Worm (Caenorhabditis elegans): ENCODE results near the gene nep-6.

The nep-6 gene

DNA sequence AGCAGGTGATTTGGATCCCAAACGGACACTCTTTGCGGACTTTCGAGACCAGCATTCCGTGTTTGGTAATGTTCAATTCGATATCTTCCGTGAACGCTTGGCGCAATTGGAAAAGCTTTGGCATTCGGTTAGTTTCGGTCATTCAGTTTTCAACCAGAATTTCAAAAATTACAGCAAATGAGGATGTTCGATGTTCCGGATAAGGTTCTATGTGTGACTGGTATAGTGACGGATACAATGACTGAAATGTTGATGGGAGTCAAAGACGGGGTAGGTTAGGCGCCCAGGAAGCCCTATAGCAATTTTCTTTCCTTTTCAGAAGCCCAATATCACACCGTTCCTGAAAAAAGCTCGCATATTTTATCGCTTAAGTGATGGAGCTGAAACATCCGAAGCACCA is 33.5 kb upstream of the nep-6 start:
- no peak for TF ChIP-seq egl-27 (tag; optimal IDR thresholded peaks at IDR 0.05)
- no peak for TF ChIP-seq nhr-129 (tag; optimal IDR thresholded peaks at IDR 0.05)
- no peak for TF ChIP-seq ceh-82 (tag; optimal IDR thresholded peaks at IDR 0.05)
- no peak for TF ChIP-seq zag-1 (tag; optimal IDR thresholded peaks at IDR 0.05)

DNA sequence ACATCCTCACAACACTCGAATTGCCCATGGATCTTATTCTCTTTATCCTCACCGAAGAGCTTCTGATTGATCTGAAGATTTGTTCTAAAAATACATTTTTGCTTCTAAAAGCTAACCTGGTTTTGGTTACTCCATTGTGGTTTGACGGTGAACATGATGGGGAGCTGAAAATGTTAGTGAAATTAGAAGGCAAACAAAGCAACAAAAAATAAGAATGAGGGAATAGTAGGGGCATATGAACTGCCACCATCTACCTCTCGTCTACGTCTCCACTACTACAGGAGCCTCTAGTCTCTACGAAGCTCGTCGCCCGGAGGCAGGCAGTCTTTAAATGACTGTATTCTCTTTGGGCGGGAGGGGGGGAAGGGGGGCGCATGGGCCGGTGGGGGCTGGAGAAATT is 30.9 kb upstream of the nep-6 start, which contains the start of gene T06D4.2:
TSS of gene T06D4.2 (minus strand) at position 170 of the 400 bp plus-strand sequence.
- TF ChIP-seq mbf-1 (tag; optimal IDR thresholded peaks at IDR 0.05) (no peak), ZK546.5 (tag; optimal IDR thresholded peaks at IDR 0.05) (no peak), unc-55 (GFP tag; optimal IDR thresholded peaks at IDR 0.05) (no peak), gmeb-1 (tag; optimal IDR thresholded peaks at IDR 0.05) (no peak), skn-1 (tag; optimal IDR thresholded peaks at IDR 0.05) (no peak), sma-9 (GFP tag; optimal IDR thresholded peaks at IDR 0.05) (no peak), sma-9 (tag; optimal IDR thresholded peaks at IDR 0.05) (no peak), mab-5 (tag; optimal IDR thresholded peaks at IDR 0.05) (no peak), lsy-2 (tag; optimal IDR thresholded peaks at IDR 0.05) (no peak)

ce11 chrII:3387503-3387902 is 29.1 kb upstream of the nep-6 start, which contains the start of gene T06D4.6:
Gene T06D4.6, minus strand, starts transcription at chrII:3387603.
- no peak for TF ChIP-seq nhr-77 (tag; optimal IDR thresholded peaks at IDR 0.05)
- TF ChIP-seq lin-11 (tag; optimal IDR thresholded peaks at IDR 0.05): no peak
- no peak for TF ChIP-seq ZK546.5 (tag; optimal IDR thresholded peaks at IDR 0.05)
- TF ChIP-seq zag-1 (tag; optimal IDR thresholded peaks at IDR 0.05): no peak
- TF ChIP-seq ztf-1 (GFP tag; conservative IDR thresholded peaks at IDR 0.05): no peak
- TF ChIP-seq nhr-6 (tag; optimal IDR thresholded peaks at IDR 0.05): no peak
- no peak for TF ChIP-seq sma-3 (GFP tag; optimal IDR thresholded peaks at IDR 0.05)
- no peak for TF ChIP-seq Y55F3AM.14 (GFP tag; optimal IDR thresholded peaks at IDR 0.05)
- no peak for TF ChIP-seq ceh-82 (tag; optimal IDR thresholded peaks at IDR 0.05)
- no peak for TF ChIP-seq mbf-1 (tag; optimal IDR thresholded peaks at IDR 0.05)
- TF ChIP-seq ceh-16 (tag; optimal IDR thresholded peaks at IDR 0.05): no peak
- TF ChIP-seq lsy-2 (tag; optimal IDR thresholded peaks at IDR 0.05): no peak
- TF ChIP-seq C34F6.9 (tag; optimal IDR thresholded peaks at IDR 0.05): no peak

- no peak for TF ChIP-seq ceh-16 (tag; optimal IDR thresholded peaks at IDR 0.05)
- no peak for TF ChIP-seq lin-13 (GFP tag; optimal IDR thresholded peaks at IDR 0.05)
- TF ChIP-seq ZK546.5 (tag; optimal IDR thresholded peaks at IDR 0.05): no peak
- TF ChIP-seq nhr-77 (tag; optimal IDR thresholded peaks at IDR 0.05): no peak
- TF ChIP-seq mbf-1 (tag; optimal IDR thresholded peaks at IDR 0.05): no peak
These were observed 21.1 kb upstream of the nep-6 start, which contains the start of gene nep-20 for ce11 chrII:3395484-3395883. Gene nep-20, minus strand, starts transcription at chrII:3395584.

DNA sequence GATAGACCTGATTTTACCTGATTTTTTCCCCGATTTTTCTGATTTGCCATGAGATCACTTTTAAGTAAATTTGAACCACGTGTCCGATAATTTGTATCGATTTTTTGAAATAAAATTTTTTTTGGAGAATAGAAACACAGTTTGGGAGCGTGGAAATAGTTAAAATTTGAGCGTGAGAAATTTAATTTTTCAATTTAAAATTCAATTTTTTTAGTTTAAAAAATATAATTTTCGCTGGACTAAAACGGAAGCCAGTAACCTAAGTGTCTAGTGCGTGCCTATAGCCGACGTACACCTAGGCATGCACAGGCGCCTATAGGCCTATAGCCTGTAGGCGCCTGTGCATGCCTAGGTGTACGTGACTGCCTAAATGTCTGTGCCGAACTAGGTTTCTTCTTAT is 17.4 kb upstream of the nep-6 start, which contains the start of gene nep-9:
TSS of gene nep-9 (minus strand) at position 101 of the 400 bp plus-strand sequence.
- no peak for TF ChIP-seq nhr-12 (tag; optimal IDR thresholded peaks at IDR 0.05)
- TF ChIP-seq unc-62 (GFP tag; optimal IDR thresholded peaks at IDR 0.05): no peak

ce11 chrII:3402854-3403253 is 13.8 kb upstream of the nep-6 start, which contains the start of gene nep-10:
Gene nep-10, minus strand, starts transcription at chrII:3402954.
- TF ChIP-seq Y55F3AM.14 (GFP tag; optimal IDR thresholded peaks at IDR 0.05) (no peak), skn-1 (tag; optimal IDR thresholded peaks at IDR 0.05) (no peak), nhr-77 (tag; optimal IDR thresholded peaks at IDR 0.05) (no peak), mdl-1 (tag; optimal IDR thresholded peaks at IDR 0.05) (no peak), ZK546.5 (tag; optimal IDR thresholded peaks at IDR 0.05) (no peak), gmeb-1 (tag; optimal IDR thresholded peaks at IDR 0.05) (no peak), ztf-11 (tag; optimal IDR thresholded peaks at IDR 0.05) (no peak), sma-9 (GFP tag; optimal IDR thresholded peaks at IDR 0.05) (no peak), sma-9 (tag; optimal IDR thresholded peaks at IDR 0.05) (no peak), lin-11 (tag; optimal IDR thresholded peaks at IDR 0.05) (no peak), mab-5 (tag; optimal IDR thresholded peaks at IDR 0.05) (no peak), sem-4 (tag; optimal IDR thresholded peaks at IDR 0.05) (no peak), unc-62 (GFP tag; optimal IDR thresholded peaks at IDR 0.05) (no peak), snpc-4 (tag; optimal IDR thresholded peaks at IDR 0.05) (no peak), nhr-12 (tag; optimal IDR thresholded peaks at IDR 0.05) (no peak), unc-39 (tag; optimal IDR thresholded peaks at IDR 0.05) (no peak)

- TF ChIP-seq ztf-1 (GFP tag; conservative IDR thresholded peaks at IDR 0.05) (no peak), Y55F3AM.14 (GFP tag; optimal IDR thresholded peaks at IDR 0.05) (no peak), F13H6.1 (tag; optimal IDR thresholded peaks at IDR 0.05) (no peak), mab-5 (tag; optimal IDR thresholded peaks at IDR 0.05) (no peak), egl-27 (tag; optimal IDR thresholded peaks at IDR 0.05) (no peak), unc-55 (GFP tag; optimal IDR thresholded peaks at IDR 0.05) (no peak), lin-13 (GFP tag; optimal IDR thresholded peaks at IDR 0.05) (no peak), ztf-11 (tag; optimal IDR thresholded peaks at IDR 0.05) (no peak), nhr-77 (tag; optimal IDR thresholded peaks at IDR 0.05) (no peak), ZK546.5 (tag; optimal IDR thresholded peaks at IDR 0.05) (no peak), blmp-1 (tag; optimal IDR thresholded peaks at IDR 0.05; ENCODE audit: insufficient read depth) (no peak), nhr-10 (tag; optimal IDR thresholded peaks at IDR 0.05) (no peak), nhr-129 (tag; optimal IDR thresholded peaks at IDR 0.05) (no peak)
These were observed 13.1 kb upstream of the nep-6 start, which contains the start of gene nep-8 for ce11 chrII:3403535-3403934. Gene nep-8, plus strand, starts transcription at chrII:3403835.

Data from whole organism, L2 larva.